Fruit fly (Drosophila melanogaster): ENCODE results near the gene mRpL9.

The mRpL9 gene

dm6 chr3R:15332994-15333393 is 2.5 kb downstream of the mRpL9 start, which contains the start of the genes Fkbp39 and Cyfip:
Fkbp39 (minus strand) TSS chr3R:15333133.
Cyfip (plus strand) TSS chr3R:15333266.
- no peak for TF ChIP-seq CG8159 (tag; optimal IDR thresholded peaks at IDR 0.05)
- TF ChIP-seq D1 (tag; optimal IDR thresholded peaks at IDR 0.05), result no peak
- TF ChIP-seq CG4496 (GFP tag; IDR thresholded peaks at IDR 0.05), result peak; percentile 11; the same call in 1 of the 3 replicates

- TF ChIP-seq gl (tag; optimal IDR thresholded peaks at IDR 0.05) (no peak), CG12605 (GFP tag; IDR thresholded peaks at IDR 0.05) (no peak), Pif1A (GFP tag; optimal IDR thresholded peaks at IDR 0.05) (no peak), Pif1B (GFP tag; optimal IDR thresholded peaks at IDR 0.05) (no peak)
Observed at dm6 chr3R:15339111-15339510, 8.6 kb downstream of the mRpL9 start.

dm6 chr3R:15340052-15340732 is 9.7 kb downstream of the mRpL9 start, which contains the start of gene SerRS-m:
SerRS-m (plus strand) TSS chr3R:15340667.
- no peak for TF ChIP-seq Snoo (tag; optimal IDR thresholded peaks at IDR 0.05)
- TF ChIP-seq D1 (tag; optimal IDR thresholded peaks at IDR 0.05), result no peak
- no peak for TF ChIP-seq CG15710 (tag; optimal IDR thresholded peaks at IDR 0.05)
- no peak for TF ChIP-seq CG14655 (GFP tag; optimal IDR thresholded peaks at IDR 0.05)

- TF ChIP-seq EcR (GFP tag; optimal IDR thresholded peaks at IDR 0.05), result no peak
- no peak for TF ChIP-seq CG9948 (tag; optimal IDR thresholded peaks at IDR 0.05)
- TF ChIP-seq CG17806 (tag; optimal IDR thresholded peaks at IDR 0.05), result no peak
- TF ChIP-seq CG15710 (tag; optimal IDR thresholded peaks at IDR 0.05), result no peak
- no peak for TF ChIP-seq CG10348 (GFP tag; IDR thresholded peaks at IDR 0.05)
- peak; percentile 55; the same call in 1 of the 3 replicates for TF ChIP-seq fd96Ca (GFP tag; IDR thresholded peaks at IDR 0.05)
- peak; percentile 57; the same call in 1 of the 2 replicates for TF ChIP-seq CG32121 (GFP tag; IDR thresholded peaks at IDR 0.05)
- peak; percentile 51; the same call in 1 of the 2 replicates for TF ChIP-seq Ets98B (GFP tag; IDR thresholded peaks at IDR 0.05)
- TF ChIP-seq CG4496 (GFP tag; IDR thresholded peaks at IDR 0.05), result peak; percentile 61; the same call in 2 of the 3 replicates
Observed at dm6 chr3R:15342432-15342925, 11.9 kb downstream of the mRpL9 start.

- TF ChIP-seq Pif1A (GFP tag; optimal IDR thresholded peaks at IDR 0.05) (no peak), CG17806 (tag; optimal IDR thresholded peaks at IDR 0.05) (peak; percentile 21), CG34367 (tag; optimal IDR thresholded peaks at IDR 0.05) (peak; percentile 35), Snoo (tag; optimal IDR thresholded peaks at IDR 0.05) (peak; percentile 64), CG8159 (tag; optimal IDR thresholded peaks at IDR 0.05) (no peak), D1 (tag; optimal IDR thresholded peaks at IDR 0.05) (no peak), EcR (GFP tag; optimal IDR thresholded peaks at IDR 0.05) (peak; percentile 44), CG14655 (GFP tag; optimal IDR thresholded peaks at IDR 0.05) (no peak), fd96Ca (GFP tag; IDR thresholded peaks at IDR 0.05) (no peak), rn (GFP tag; IDR thresholded peaks at IDR 0.05) (no peak), CG13204 (GFP tag; optimal IDR thresholded peaks at IDR 0.05) (no peak), CG8301 (tag; optimal IDR thresholded peaks at IDR 0.05) (peak; percentile 43), CG32121 (GFP tag; IDR thresholded peaks at IDR 0.05) (no peak), Pif1B (GFP tag; optimal IDR thresholded peaks at IDR 0.05) (no peak), gl (tag; optimal IDR thresholded peaks at IDR 0.05) (no peak), CG10348 (GFP tag; IDR thresholded peaks at IDR 0.05) (no peak), CG15710 (tag; optimal IDR thresholded peaks at IDR 0.05) (peak; percentile 15), CG12605 (GFP tag; IDR thresholded peaks at IDR 0.05) (0 out of 2 replicates have a peak, but pooled peaks have one; percentile 6), CG9948 (tag; optimal IDR thresholded peaks at IDR 0.05) (peak; percentile 17), CG4496 (GFP tag; IDR thresholded peaks at IDR 0.05) (peak; percentile 34; the same call in 1 of the 3 replicates), Ets98B (GFP tag; IDR thresholded peaks at IDR 0.05) (peak; percentile 16)
Observed at dm6 chr3R:15342926-15343685, 12.6 kb downstream of the mRpL9 start, which contains the start of gene Nagk. Nagk (minus strand) TSS chr3R:15343256.

dm6 chr3R:15345198-15346017 is 14.9 kb downstream of the mRpL9 start:
- TF ChIP-seq CG8301 (tag; optimal IDR thresholded peaks at IDR 0.05), result peak; percentile 10
- no peak for TF ChIP-seq Snoo (tag; optimal IDR thresholded peaks at IDR 0.05)

All from whole organism, pupa.